Worm (Caenorhabditis elegans) whole organism, young adult: ENCODE measurements around the gene dhs-28.

ENCODE experiments used
- F37B4.10 ChIP-seq: fragments of 200-800 bp; sonication (Bioruptor generic); IDR thresholded peaks from 2 replicates; pipeline ENCODE4 v1.3.6; 2022; ENCODE audit warnings: missing genetic modification characterization, missing compliant biosample characterization
- ccch-3 ChIP-seq: fragments of 200-800 bp; sonication (Bioruptor generic); optimal IDR thresholded peaks from 2 replicates; lab custom pipeline; 2018; ENCODE audit warnings: mild to moderate bottlenecking, missing genetic modification characterization, missing compliant biosample characterization
- dpl-1 ChIP-seq: fragments of 150-350 bp; optimal IDR thresholded peaks from 2 replicates; lab custom pipeline; 2014; ENCODE audit warnings: missing biosample characterization, missing genetic modification reagents, missing genetic modification characterization
- egl-44 ChIP-seq: fragments of 200-800 bp; sonication (Bioruptor generic); IDR thresholded peaks from 2 replicates; pipeline ENCODE4 v1.3.6; 2022; ENCODE audit warnings: missing genetic modification reagents, missing genetic modification characterization, missing compliant biosample characterization
- egrh-3 ChIP-seq: fragments of 200-800 bp; sonication (Bioruptor generic); IDR thresholded peaks from 2 replicates; pipeline ENCODE4 v1.3.6; 2022; ENCODE audit warnings: missing genetic modification reagents, missing genetic modification characterization, missing compliant biosample characterization
- hrde-1 ChIP-seq: sonication (generic microtip); optimal IDR thresholded peaks from 2 replicates; lab custom pipeline; 2016; ENCODE audit warnings: missing genetic modification characterization, mild to moderate bottlenecking, missing compliant biosample characterization, moderate library complexity, missing genotype, missing genetic modification reagents, borderline replicate concordance
- nfya-2 ChIP-seq: fragments of 200-800 bp; sonication (Bioruptor generic); IDR thresholded peaks from 2 replicates; pipeline ENCODE4 v1.3.6; 2022; ENCODE audit warnings: missing genetic modification reagents, missing genetic modification characterization, missing compliant biosample characterization
- pbrm-1 ChIP-seq: fragments of 200-800 bp; sonication (Bioruptor generic); IDR thresholded peaks from 2 replicates; pipeline ENCODE4 v1.3.6; 2022; ENCODE audit warnings: missing genetic modification reagents, missing genetic modification characterization, missing compliant biosample characterization
- somi-1 ChIP-seq: fragments of 200-800 bp; sonication (Bioruptor generic); optimal IDR thresholded peaks from 2 replicates; lab custom pipeline; 2018; ENCODE audit warnings: mild to moderate bottlenecking, missing genetic modification characterization, missing compliant biosample characterization
- unc-62 ChIP-seq: fragments of 150-350 bp; optimal IDR thresholded peaks from 2 replicates; lab custom pipeline; 2014; ENCODE audit warnings: missing biosample characterization, missing genetic modification reagents, missing genetic modification characterization
- zim-3 ChIP-seq: sonication (generic microtip); optimal IDR thresholded peaks from 2 replicates; lab custom pipeline; 2017; ENCODE audit warnings: mild to moderate bottlenecking, missing genetic modification characterization, moderate library complexity, missing compliant biosample characterization

DNA sequence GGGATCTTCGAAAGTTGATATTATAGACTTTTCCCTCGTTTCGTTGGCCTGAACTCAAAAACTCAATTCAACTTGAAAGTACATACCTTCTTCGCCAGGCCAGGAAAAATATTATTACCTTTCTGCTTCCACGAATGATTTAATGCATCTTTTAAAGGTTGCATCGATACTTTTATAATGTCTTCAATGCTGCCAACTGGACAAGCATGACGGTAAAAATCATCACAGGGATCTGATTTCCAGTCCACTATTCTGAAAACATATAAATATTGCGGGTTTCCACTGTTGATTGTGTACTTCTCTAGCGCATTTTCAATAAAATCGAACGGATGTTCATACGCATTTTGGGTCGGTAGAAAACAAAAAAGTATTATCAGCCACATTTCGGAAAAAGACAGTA, 44.8 kb downstream of the dhs-28 start, which contains the start of gene nep-4:
- TF ChIP-seq egl-44 (GFP tag; lab: Robert Waterston, UW) = no peak
- no peak for TF ChIP-seq unc-62
- TF ChIP-seq pbrm-1 (GFP tag; lab: Robert Waterston, UW) = no peak
- no peak for TF ChIP-seq F37B4.10 (GFP tag; lab: Robert Waterston, UW)
- TF ChIP-seq egrh-3 = no peak
- no peak for TF ChIP-seq nfya-2
- no peak for TF ChIP-seq zim-3 (tag; lab: Kevin White, UChicago)
- TF ChIP-seq dpl-1 (GFP tag; lab: Kevin White, UChicago) = no peak
- TF ChIP-seq hrde-1 (tag; lab: Kevin White, UChicago) = no peak
- TF ChIP-seq ccch-3 (GFP tag; lab: Kevin White, UChicago) = no peak
- TF ChIP-seq somi-1 (GFP tag; lab: Kevin White, UChicago) = no peak
